Worm (Caenorhabditis elegans) whole organism, L4 larva: ENCODE results near the gene dyf-6.

ENCODE experiments used
- D1046.2 ChIP-seq: fragments of 200-800 bp; sonication (Bioruptor generic); IDR thresholded peaks from 2 replicates; pipeline ENCODE4 v1.3.6; 2022; ENCODE audit warnings: missing genetic modification characterization, missing compliant biosample characterization
- T20F7.1 ChIP-seq: fragments of 200-800 bp; sonication (Bioruptor generic); optimal IDR thresholded peaks from 2 replicates; lab custom pipeline; 2018; ENCODE audit warnings: mild to moderate bottlenecking, missing genetic modification characterization, missing compliant biosample characterization
- Y105C5A.15 ChIP-seq: fragments of 200-800 bp; sonication (Bioruptor generic); IDR thresholded peaks from 2 replicates; pipeline ENCODE4 v1.3.6; 2022; ENCODE audit warnings: missing genetic modification characterization, missing compliant biosample characterization
- aha-1 ChIP-seq: fragments of 150-350 bp; peaks from one replicate; lab custom pipeline; 2014; ENCODE audit warnings: missing biosample characterization, missing genetic modification characterization
- arid-1 ChIP-seq: fragments of 200-800 bp; sonication (Bioruptor generic); conservative IDR thresholded peaks from 2 replicates; pipeline ENCODE4 v1.3.6; 2022; ENCODE audit warnings: missing genetic modification reagents, missing genetic modification characterization, missing compliant biosample characterization
- ceh-82 ChIP-seq: sonication (generic microtip); optimal IDR thresholded peaks from 2 replicates; lab custom pipeline; 2017; ENCODE audit warnings: missing biosample characterization, missing genetic modification characterization
- ces-1 ChIP-seq: fragments of 150-350 bp; sonication (generic microtip); optimal IDR thresholded peaks from 4 replicates; lab custom pipeline; 2014; ENCODE audit warnings: missing biosample characterization, missing genetic modification reagents, missing genetic modification characterization
- daf-16 ChIP-seq, 3 experiments: sonication (generic microtip); optimal IDR thresholded peaks; 2 replicates each; lab custom pipeline; 2016 to 2017; ENCODE audit warnings: missing genetic modification characterization in 3 of 3, missing genetic modification reagents in 3 of 3, mild to moderate bottlenecking in 2 of 3, missing compliant biosample characterization in 2 of 3, missing biosample characterization in 1 of 3, moderate library complexity in 1 of 3
- daf-8 ChIP-seq: fragments of 200-800 bp; sonication (Bioruptor generic); IDR thresholded peaks from 2 replicates; pipeline ENCODE4 v1.3.6; 2022; ENCODE audit warnings: missing genetic modification characterization, missing compliant biosample characterization
- dmd-6 ChIP-seq: fragments of 200-800 bp; sonication (Bioruptor generic); IDR thresholded peaks from 2 replicates; pipeline ENCODE4 v1.3.6; 2022; ENCODE audit warnings: missing genetic modification reagents, missing genetic modification characterization, missing compliant biosample characterization
- dpl-1 ChIP-seq: fragments of 150-350 bp; optimal IDR thresholded peaks from 2 replicates; lab custom pipeline; 2014; ENCODE audit warnings: missing biosample characterization, missing genetic modification reagents, missing genetic modification characterization
- duxl-1 ChIP-seq: sonication (generic microtip); optimal IDR thresholded peaks from 2 replicates; lab custom pipeline; 2016; ENCODE audit warnings: mild to moderate bottlenecking, missing genetic modification characterization, moderate library complexity, missing compliant biosample characterization; ENCODE audit not compliant: poor library complexity
- dve-1 ChIP-seq: sonication (generic microtip); optimal IDR thresholded peaks from 2 replicates; lab custom pipeline; 2017; ENCODE audit warnings: antibody characterized with exemption, mild to moderate bottlenecking, missing genetic modification characterization, missing compliant biosample characterization; ENCODE audit not compliant: insufficient read depth
- fkh-10 ChIP-seq: fragments of 150-350 bp; optimal IDR thresholded peaks from 2 replicates; lab custom pipeline; 2014; ENCODE audit warnings: missing biosample characterization, missing genetic modification reagents, missing genetic modification characterization
- hif-1 ChIP-seq, 2 experiments: sonication (generic microtip); optimal IDR thresholded peaks; 2 replicates each; lab custom pipeline; 2016 to 2017; ENCODE audit warnings: missing compliant biosample characterization in 2 of 2, missing genetic modification characterization in 2 of 2, missing genetic modification reagents in 2 of 2, missing genotype in 2 of 2, mild to moderate bottlenecking in 1 of 2
- hlh-11 ChIP-seq: fragments of 200-800 bp; sonication (Bioruptor generic); optimal IDR thresholded peaks from 2 replicates; lab custom pipeline; 2018; ENCODE audit warnings: mild to moderate bottlenecking, missing genetic modification characterization, missing compliant biosample characterization
- hlh-30 ChIP-seq: sonication (generic microtip); optimal IDR thresholded peaks from 2 replicates; lab custom pipeline; 2017; ENCODE audit warnings: antibody characterized with exemption, mild to moderate bottlenecking, missing genetic modification characterization, missing compliant biosample characterization; ENCODE audit not compliant: insufficient read depth
- lin-1 ChIP-seq: fragments of 200-800 bp; sonication (Bioruptor generic); IDR thresholded peaks from 2 replicates; pipeline ENCODE4 v1.3.6; 2022; ENCODE audit warnings: missing genetic modification reagents, missing genetic modification characterization, missing compliant biosample characterization
- lin-15B ChIP-seq: fragments of 150-350 bp; sonication (generic microtip); optimal IDR thresholded peaks from 3 replicates; lab custom pipeline; 2014; ENCODE audit warnings: missing biosample characterization, missing genetic modification characterization
- lsy-2 ChIP-seq, 2 experiments: fragments of 150-350 bp in 1 of 2; sonication (generic microtip) in 1 of 2; optimal IDR thresholded peaks; 2 replicates each; lab custom pipeline; 2014 to 2017; ENCODE audit warnings: missing biosample characterization in 2 of 2, missing genetic modification characterization in 2 of 2
- madf-5 ChIP-seq, 2 experiments: fragments of 200-800 bp; sonication (Bioruptor generic); IDR thresholded peaks; 2 replicates each; pipeline ENCODE4 v1.3.6; 2022; ENCODE audit warnings: missing compliant biosample characterization in 2 of 2, missing genetic modification characterization in 2 of 2
- mdt-29 ChIP-seq: fragments of 200-800 bp; sonication (Bioruptor generic); IDR thresholded peaks from 2 replicates; pipeline ENCODE4 v1.3.6; 2022; ENCODE audit warnings: missing genetic modification reagents, missing genetic modification characterization, missing compliant biosample characterization
- mep-1 ChIP-seq: fragments of 150-350 bp; sonication (generic microtip); optimal IDR thresholded peaks from 3 replicates; lab custom pipeline; 2014; ENCODE audit warnings: missing biosample characterization, missing genetic modification characterization
- mxl-3 ChIP-seq: fragments of 200-800 bp; sonication (Bioruptor generic); optimal IDR thresholded peaks from 2 replicates; lab custom pipeline; 2018; ENCODE audit warnings: mild to moderate bottlenecking, missing genetic modification characterization, missing compliant biosample characterization
- nhr-10 ChIP-seq: fragments of 150-350 bp; optimal IDR thresholded peaks from 2 replicates; lab custom pipeline; 2014; ENCODE audit warnings: missing biosample characterization, missing genetic modification characterization
- nhr-102 ChIP-seq: sonication (generic microtip); optimal IDR thresholded peaks from 2 replicates; lab custom pipeline; 2016; ENCODE audit warnings: mild to moderate bottlenecking, missing genetic modification characterization, moderate library complexity, missing compliant biosample characterization
- nhr-11 ChIP-seq: fragments of 150-350 bp; optimal IDR thresholded peaks from 2 replicates; lab custom pipeline; 2014; ENCODE audit warnings: missing biosample characterization, missing genetic modification characterization
- nhr-28 ChIP-seq: fragments of 150-350 bp; optimal IDR thresholded peaks from 2 replicates; lab custom pipeline; 2014; ENCODE audit warnings: missing biosample characterization, missing genetic modification characterization
- nhr-42 ChIP-seq: fragments of 200-800 bp; sonication (Bioruptor generic); IDR thresholded peaks from 2 replicates; pipeline ENCODE4 v1.3.6; 2022; ENCODE audit warnings: missing genetic modification characterization, missing compliant biosample characterization
- nhr-6 ChIP-seq: fragments of 150-350 bp; optimal IDR thresholded peaks from 2 replicates; lab custom pipeline; 2014; ENCODE audit warnings: missing biosample characterization, missing genetic modification characterization
- nhr-76 ChIP-seq: fragments of 150-350 bp; optimal IDR thresholded peaks from 2 replicates; lab custom pipeline; 2014; ENCODE audit warnings: missing biosample characterization, missing genetic modification characterization
- nhr-77 ChIP-seq: fragments of 150-350 bp; optimal IDR thresholded peaks from 2 replicates; lab custom pipeline; 2014; ENCODE audit warnings: missing biosample characterization, missing genetic modification characterization
- php-3 ChIP-seq: fragments of 200-800 bp; sonication (Bioruptor generic); IDR thresholded peaks from 2 replicates; pipeline ENCODE4 v1.3.6; 2022; ENCODE audit warnings: missing genetic modification reagents, missing genetic modification characterization, missing compliant biosample characterization
- pqm-1 ChIP-seq: sonication (generic microtip); optimal IDR thresholded peaks from 2 replicates; lab custom pipeline; 2017; ENCODE audit warnings: missing biosample characterization, missing genetic modification characterization
- saeg-2 ChIP-seq: fragments of 200-800 bp; sonication (Bioruptor generic); IDR thresholded peaks from 2 replicates; pipeline ENCODE4 v1.3.6; 2022; ENCODE audit warnings: missing genetic modification reagents, missing genetic modification characterization, missing compliant biosample characterization
- set-16 ChIP-seq: fragments of 200-800 bp; sonication (Bioruptor generic); IDR thresholded peaks from 2 replicates; pipeline ENCODE4 v1.3.6; 2022; ENCODE audit warnings: missing genetic modification reagents, missing genetic modification characterization, missing compliant biosample characterization
- snpc-1.2 ChIP-seq: fragments of 200-800 bp; sonication (Bioruptor generic); IDR thresholded peaks from 2 replicates; pipeline ENCODE4 v1.3.6; 2022; ENCODE audit warnings: missing genetic modification reagents, missing genetic modification characterization, missing compliant biosample characterization
- spr-3 ChIP-seq: fragments of 200-800 bp; sonication (Bioruptor generic); optimal IDR thresholded peaks from 2 replicates; lab custom pipeline; 2018; ENCODE audit warnings: mild to moderate bottlenecking, missing genetic modification characterization, missing compliant biosample characterization
- tra-1 ChIP-seq: fragments of 200-800 bp; sonication (Bioruptor generic); IDR thresholded peaks from 2 replicates; pipeline ENCODE4 v1.3.6; 2022; ENCODE audit warnings: missing genetic modification reagents, missing genetic modification characterization, missing compliant biosample characterization
- unc-62 ChIP-seq, 3 experiments: fragments of 150-350 bp in 1 of 3; sonication (generic microtip); optimal IDR thresholded peaks in 2 of 3; peaks in 1 of 3; 1 replicate in 1 of 3; 2 replicates in 2 of 3; lab custom pipeline; 2014 to 2017; ENCODE audit warnings: missing biosample characterization in 3 of 3, missing genetic modification characterization in 3 of 3, missing genetic modification reagents in 3 of 3, missing genotype in 1 of 3
- vab-7 ChIP-seq: fragments of 200-800 bp; sonication (Bioruptor generic); IDR thresholded peaks from 2 replicates; pipeline ENCODE4 v1.3.6; 2022; ENCODE audit warnings: missing genetic modification reagents, missing genetic modification characterization, missing compliant biosample characterization
- zip-2 ChIP-seq: fragments of 150-350 bp; optimal IDR thresholded peaks from 2 replicates; lab custom pipeline; 2014; ENCODE audit warnings: missing biosample characterization, missing genetic modification characterization
- ztf-7 ChIP-seq: fragments of 150-350 bp; optimal IDR thresholded peaks from 2 replicates; lab custom pipeline; 2014; ENCODE audit warnings: missing biosample characterization, missing genetic modification characterization

Gene dyf-6

DNA sequence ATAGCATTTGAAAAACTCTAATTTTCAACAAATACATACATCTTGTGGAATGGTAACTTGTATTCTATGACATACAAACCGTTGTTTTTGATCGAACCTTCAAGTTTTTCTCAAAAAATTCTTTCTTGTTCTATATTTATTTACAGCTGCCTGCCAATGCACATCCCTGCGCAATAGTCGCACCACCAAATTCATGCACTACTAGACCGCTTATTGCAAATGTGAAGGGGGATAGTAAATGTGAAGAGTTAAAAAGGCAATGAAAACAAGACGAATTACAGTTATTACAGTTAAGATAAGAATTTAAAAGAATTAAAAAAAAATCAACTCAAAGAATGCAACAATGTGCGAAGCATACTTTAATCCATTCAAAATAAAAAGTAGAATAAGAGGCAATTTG lies 32.5 kb downstream of the dyf-6 start:
- peak in 1 of 2 experiments; percentile 28 for TF ChIP-seq unc-62 (GFP tag; optimal IDR thresholded peaks at IDR 0.05 in 1 of 2; lab: Kevin White, UChicago)
- no peak for TF ChIP-seq unc-62 (tag; optimal IDR thresholded peaks at IDR 0.05; lab: Kevin White, UChicago)
- no peak for TF ChIP-seq Y105C5A.15 (GFP tag; lab: Robert Waterston, UW)
- TF ChIP-seq, all 104 proteins: peak for 1

DNA sequence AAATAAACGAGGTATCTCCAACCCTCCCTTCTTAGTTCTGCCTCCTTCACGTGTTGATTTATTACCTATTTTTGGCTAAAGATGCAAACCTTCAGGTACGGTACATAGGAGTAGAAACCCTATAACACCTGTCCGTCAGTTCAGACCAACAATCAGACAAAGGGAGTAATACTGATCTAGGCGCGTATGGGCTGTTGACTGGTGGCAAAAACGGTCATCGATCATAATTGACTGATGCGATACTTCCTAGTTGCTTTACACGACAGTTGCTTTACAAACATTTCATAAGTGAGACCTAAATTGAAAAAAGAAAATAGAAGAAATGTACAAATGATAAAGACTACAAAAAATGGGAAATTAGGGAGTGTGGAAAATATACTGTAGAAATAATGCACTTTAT lies 36.2 kb downstream of the dyf-6 start:
- peak; percentile 21 for TF ChIP-seq nhr-28 (tag; lab: Kevin White, UChicago)
- TF ChIP-seq aha-1 (tag; lab: Kevin White, UChicago): peak; percentile 90
- TF ChIP-seq vab-7 (GFP tag; lab: Robert Waterston, UW): no peak

DNA sequence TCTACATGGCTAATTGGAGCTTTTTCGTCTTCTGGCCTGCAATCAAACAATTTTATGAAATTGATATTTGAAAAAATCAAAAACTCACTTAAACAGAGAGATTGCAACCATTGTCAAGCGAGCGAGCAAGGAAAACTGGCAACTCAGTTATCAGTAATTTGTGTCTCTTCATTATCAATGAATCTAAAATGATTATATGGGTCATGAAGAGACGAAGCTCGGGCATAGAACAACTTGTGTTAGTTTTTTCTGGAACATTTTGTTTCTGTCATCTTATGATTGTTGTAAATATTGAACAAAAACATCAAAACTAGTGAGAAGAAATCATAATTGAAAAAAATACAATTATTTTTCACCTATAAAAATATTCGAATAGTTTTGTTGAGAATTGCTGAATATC lies 45.3 kb downstream of the dyf-6 start, which contains the start of gene R07E3.1:
TSS of gene R07E3.1 (minus strand) at position 176 of the 400 bp plus-strand sequence.
- TF ChIP-seq duxl-1 (tag; lab: Kevin White, UChicago) (no peak), hlh-11 (tag; lab: Kevin White, UChicago) (peak; percentile 49), arid-1 (no peak), php-3 (peak; percentile 41; the same call in 1 of the 2 replicates), nhr-102 (tag; lab: Kevin White, UChicago) (no peak), mep-1 (tag; lab: Kevin White, UChicago) (no peak), mdt-29 (GFP tag; lab: Robert Waterston, UW) (no peak), nhr-6 (tag; lab: Kevin White, UChicago) (no peak), dve-1 (tag; lab: Kevin White, UChicago) (peak; percentile 71), spr-3 (GFP tag; lab: Kevin White, UChicago) (no peak), daf-16 (GFP tag; optimal IDR thresholded peaks at IDR 0.05; lab: Kevin White, UChicago) (no peak), daf-16 (tag; optimal IDR thresholded peaks at IDR 0.05; lab: Kevin White, UChicago) (peak; percentile 88), pqm-1 (peak; percentile 49), nhr-77 (tag; lab: Kevin White, UChicago) (peak; percentile 9), dmd-6 (peak; percentile 57), lin-15B (tag; lab: Kevin White, UChicago) (no peak), hlh-30 (tag; lab: Kevin White, UChicago) (peak; percentile 43), lin-1 (GFP tag; lab: Robert Waterston, UW) (no peak), nhr-76 (no peak), nhr-11 (no peak), zip-2 (no peak), ztf-7 (tag; lab: Kevin White, UChicago) (peak; percentile 69), nhr-28 (tag; lab: Kevin White, UChicago) (peak; percentile 53), snpc-1.2 (GFP tag; lab: Robert Waterston, UW) (no peak)

DNA sequence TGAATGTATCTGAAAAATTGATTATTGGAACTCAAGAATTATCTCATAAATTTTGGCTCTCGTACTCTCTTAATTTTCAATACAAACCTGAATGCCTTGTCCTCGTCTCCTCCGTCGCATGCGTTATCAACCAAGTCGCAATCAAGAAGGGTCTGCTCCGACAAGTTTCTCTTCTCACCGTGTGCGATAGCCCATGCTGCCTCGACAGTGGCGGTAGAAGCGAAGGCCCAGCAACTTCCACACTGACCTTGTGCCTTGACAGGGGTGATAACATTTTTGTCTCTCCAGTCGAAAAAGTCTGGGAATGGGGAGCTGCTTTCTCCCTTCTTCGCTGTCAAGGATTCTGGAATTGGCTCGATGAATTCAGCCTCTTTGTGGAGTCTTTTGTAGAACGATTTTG lies 46.3 kb downstream of the dyf-6 start:
- TF ChIP-seq zip-2 (no peak), T20F7.1 (no peak), nhr-102 (tag; lab: Kevin White, UChicago) (no peak), set-16 (GFP tag; lab: Robert Waterston, UW) (no peak), lsy-2 (tag; optimal IDR thresholded peaks at IDR 0.05; lab: Kevin White, UChicago) (no peak), mxl-3 (GFP tag; lab: Kevin White, UChicago) (peak; percentile 20), hlh-11 (tag; lab: Kevin White, UChicago) (peak; percentile 46), dmd-6 (peak; percentile 41; the same call in 1 of the 2 replicates), nhr-76 (no peak), D1046.2 (GFP tag; lab: Robert Waterston, UW) (no peak), nhr-77 (tag; lab: Kevin White, UChicago) (no peak), nhr-6 (tag; lab: Kevin White, UChicago) (no peak), vab-7 (GFP tag; lab: Robert Waterston, UW) (no peak), dpl-1 (GFP tag; lab: Kevin White, UChicago) (no peak), ceh-82 (no peak), daf-16 (GFP tag; optimal IDR thresholded peaks at IDR 0.05; lab: Kevin White, UChicago) (no peak), daf-16 (tag; optimal IDR thresholded peaks at IDR 0.05; lab: Kevin White, UChicago) (peak; percentile 34), daf-8 (GFP tag; lab: Robert Waterston, UW) (no peak), pqm-1 (peak; percentile 72), nhr-42 (GFP tag; lab: Robert Waterston, UW) (no peak), madf-5 (GFP tag; IDR thresholded peaks at IDR 0.05; lab: Robert Waterston, UW) (no peak), lin-15B (tag; lab: Kevin White, UChicago) (no peak), tra-1 (GFP tag; lab: Robert Waterston, UW) (no peak), hif-1 (tag; optimal IDR thresholded peaks at IDR 0.05; lab: Kevin White, UChicago) (no peak), unc-62 (GFP tag; optimal IDR thresholded peaks at IDR 0.05 in 1 of 2; lab: Kevin White, UChicago) (peak in 1 of 2 experiments; percentile 26), unc-62 (tag; optimal IDR thresholded peaks at IDR 0.05; lab: Kevin White, UChicago) (no peak), ces-1 (GFP tag; lab: Kevin White, UChicago) (no peak), nhr-10 (tag; lab: Kevin White, UChicago) (peak; percentile 17), fkh-10 (no peak), saeg-2 (no peak)
